Worm (Caenorhabditis elegans) whole organism, L1 larva: ENCODE data around the gene C08B11.9.

Experiments
- C16A3.4 ChIP-seq: fragments of 150-350 bp; optimal IDR thresholded peaks from 2 replicates; lab custom pipeline; 2014; ENCODE audit warnings: missing biosample characterization, missing genetic modification characterization
- C34B4.2 ChIP-seq: sonication (generic microtip); optimal IDR thresholded peaks from 2 replicates; lab custom pipeline; 2017; ENCODE audit warnings: mild to moderate bottlenecking, missing genetic modification characterization, missing compliant biosample characterization
- alr-1 ChIP-seq: fragments of 200-800 bp; sonication (Bioruptor generic); optimal IDR thresholded peaks from 2 replicates; lab custom pipeline; 2018; ENCODE audit warnings: borderline replicate concordance, mild to moderate bottlenecking, missing genetic modification characterization, missing compliant biosample characterization
- ama-1 ChIP-seq: fragments of 150-350 bp; optimal IDR thresholded peaks from 2 replicates; lab custom pipeline; 2014
- ceh-82 ChIP-seq, 3 experiments: fragments of 150-350 bp in 1 of 3; sonication (generic microtip) in 2 of 3; optimal IDR thresholded peaks; 2 replicates each; lab custom pipeline; 2014 to 2017; ENCODE audit warnings: missing biosample characterization in 3 of 3, missing genetic modification characterization in 3 of 3
- ceh-88 ChIP-seq: fragments of 200-800 bp; sonication (Bioruptor generic); IDR thresholded peaks from 2 replicates; pipeline ENCODE4 v1.3.6; 2022; ENCODE audit warnings: missing genetic modification characterization, missing compliant biosample characterization
- dpl-1 ChIP-seq, 3 experiments: fragments of 150-350 bp in 2 of 3; sonication (generic microtip) in 1 of 3; optimal IDR thresholded peaks; 2 replicates each; lab custom pipeline; 2014 to 2017; ENCODE audit warnings: missing biosample characterization in 3 of 3, missing genetic modification characterization in 3 of 3, missing genetic modification reagents in 3 of 3
- dsc-1 ChIP-seq: sonication (generic microtip); optimal IDR thresholded peaks from 2 replicates; lab custom pipeline; 2016; ENCODE audit warnings: mild to moderate bottlenecking, missing genetic modification characterization, missing compliant biosample characterization
- efl-3 ChIP-seq: fragments of 200-800 bp; sonication (Bioruptor generic); optimal IDR thresholded peaks from 2 replicates; lab custom pipeline; 2018; ENCODE audit warnings: mild to moderate bottlenecking, missing genetic modification characterization, missing compliant biosample characterization
- egl-27 ChIP-seq, 2 experiments: fragments of 150-350 bp in 1 of 2; sonication (generic microtip); optimal IDR thresholded peaks; 3 replicates each; lab custom pipeline; 2017 to 2018; ENCODE audit warnings: missing biosample characterization in 2 of 2, missing genetic modification characterization in 2 of 2, missing genetic modification reagents in 2 of 2
- elt-2 ChIP-seq: sonication (generic microtip); optimal IDR thresholded peaks from 2 replicates; lab custom pipeline; 2016; ENCODE audit warnings: missing genetic modification characterization, mild to moderate bottlenecking, inconsistent platforms, missing compliant biosample characterization, missing genetic modification reagents
- elt-3 ChIP-seq, 6 experiments: fragments of 150-350 bp in 1 of 6; sonication (generic microtip); optimal IDR thresholded peaks; 2 replicates each; lab custom pipeline; 2017 to 2018; ENCODE audit warnings: missing biosample characterization in 6 of 6, missing genetic modification characterization in 6 of 6, inconsistent platforms in 1 of 6
- fkh-10 ChIP-seq: sonication (generic microtip); optimal IDR thresholded peaks from 2 replicates; lab custom pipeline; 2017; ENCODE audit warnings: missing biosample characterization, missing genetic modification reagents, missing genetic modification characterization
- fkh-4 ChIP-seq: sonication (generic microtip); optimal IDR thresholded peaks from 2 replicates; lab custom pipeline; 2016; ENCODE audit warnings: missing compliant biosample characterization, missing genetic modification characterization, borderline replicate concordance
- hlh-4 ChIP-seq: sonication (generic microtip); optimal IDR thresholded peaks from 2 replicates; lab custom pipeline; 2016; ENCODE audit warnings: mild to moderate bottlenecking, missing genetic modification characterization, missing compliant biosample characterization
- hpl-2 ChIP-seq: fragments of 150-350 bp; optimal IDR thresholded peaks from 2 replicates; lab custom pipeline; 2014; ENCODE audit warnings: missing biosample characterization, missing genetic modification reagents, missing genetic modification characterization
- irx-1 ChIP-seq: sonication (generic microtip); optimal IDR thresholded peaks from 2 replicates; lab custom pipeline; 2016; ENCODE audit warnings: missing genetic modification characterization, missing compliant biosample characterization
- isw-1 ChIP-seq: fragments of 200-800 bp; sonication (Bioruptor generic); IDR thresholded peaks from 2 replicates; pipeline ENCODE4 v1.3.6; 2022; ENCODE audit warnings: missing genetic modification characterization, missing compliant biosample characterization
- jun-1 ChIP-seq: fragments of 150-350 bp; optimal IDR thresholded peaks from 2 replicates; lab custom pipeline; 2014; ENCODE audit warnings: missing biosample characterization, missing genetic modification reagents, missing genetic modification characterization
- lin-13 ChIP-seq: fragments of 150-350 bp; optimal IDR thresholded peaks from 2 replicates; lab custom pipeline; 2014; ENCODE audit warnings: missing biosample characterization, missing genetic modification reagents, missing genetic modification characterization
- lin-14 ChIP-seq: fragments of 200-800 bp; sonication (Bioruptor generic); optimal IDR thresholded peaks from 2 replicates; lab custom pipeline; 2018; ENCODE audit warnings: mild to moderate bottlenecking, missing genetic modification characterization, moderate library complexity, missing compliant biosample characterization
- lin-35 ChIP-seq, 2 experiments: fragments of 150-350 bp; optimal IDR thresholded peaks; 2 replicates each; lab custom pipeline; 2014; ENCODE audit warnings: missing biosample characterization in 2 of 2, missing genetic modification characterization in 2 of 2, missing genetic modification reagents in 2 of 2
- lir-3 ChIP-seq: sonication (generic microtip); optimal IDR thresholded peaks from 2 replicates; lab custom pipeline; 2016; ENCODE audit warnings: mild to moderate bottlenecking, missing genetic modification characterization, moderate library complexity, missing compliant biosample characterization; ENCODE audit not compliant: poor library complexity
- lsy-2 ChIP-seq, 2 experiments: fragments of 150-350 bp; optimal IDR thresholded peaks; 2 replicates each; lab custom pipeline; 2014; ENCODE audit warnings: missing biosample characterization in 2 of 2, missing genetic modification characterization in 2 of 2
- mdl-1 ChIP-seq, 2 experiments: fragments of 150-350 bp; optimal IDR thresholded peaks; 2 replicates each; lab custom pipeline; 2014 to 2017; ENCODE audit warnings: missing biosample characterization in 2 of 2, missing genetic modification characterization in 2 of 2, inconsistent platforms in 1 of 2
- mep-1 ChIP-seq: fragments of 150-350 bp; optimal IDR thresholded peaks from 2 replicates; lab custom pipeline; 2014; ENCODE audit warnings: missing biosample characterization, missing genetic modification characterization
- nhr-11 ChIP-seq: fragments of 150-350 bp; optimal IDR thresholded peaks from 2 replicates; lab custom pipeline; 2014; ENCODE audit warnings: missing biosample characterization, missing genetic modification characterization
- nhr-19 ChIP-seq: fragments of 200-800 bp; sonication (Bioruptor generic); conservative IDR thresholded peaks from 2 replicates; pipeline ENCODE4 v1.3.6; 2022; ENCODE audit warnings: missing genetic modification characterization, missing compliant biosample characterization
- nhr-20 ChIP-seq: sonication (generic microtip); optimal IDR thresholded peaks from 2 replicates; lab custom pipeline; 2016; ENCODE audit warnings: mild to moderate bottlenecking, missing genetic modification characterization, missing compliant biosample characterization
- nhr-237 ChIP-seq: fragments of 150-350 bp; optimal IDR thresholded peaks from 2 replicates; lab custom pipeline; 2014; ENCODE audit warnings: missing biosample characterization, missing genetic modification characterization
- nhr-28 ChIP-seq: fragments of 150-350 bp; optimal IDR thresholded peaks from 2 replicates; lab custom pipeline; 2014; ENCODE audit warnings: missing biosample characterization, missing genetic modification characterization
- nhr-47 ChIP-seq: sonication (generic microtip); optimal IDR thresholded peaks from 2 replicates; lab custom pipeline; 2016; ENCODE audit warnings: mild to moderate bottlenecking, missing genetic modification characterization, moderate library complexity, missing compliant biosample characterization
- nhr-71 ChIP-seq: sonication (generic microtip); optimal IDR thresholded peaks from 2 replicates; lab custom pipeline; 2016; ENCODE audit warnings: mild to moderate bottlenecking, missing genetic modification characterization, moderate library complexity, missing compliant biosample characterization
- nhr-77 ChIP-seq: fragments of 150-350 bp; optimal IDR thresholded peaks from 2 replicates; lab custom pipeline; 2014; ENCODE audit warnings: missing biosample characterization, missing genetic modification characterization
- nhr-85 ChIP-seq: sonication (generic microtip); peaks from one replicate; lab custom pipeline; 2016; ENCODE audit warnings: missing genetic modification characterization, inconsistent platforms, missing compliant biosample characterization
- nhr-90 ChIP-seq: sonication (generic microtip); optimal IDR thresholded peaks from 2 replicates; lab custom pipeline; 2016; ENCODE audit warnings: mild to moderate bottlenecking, missing genetic modification characterization, missing compliant biosample characterization; ENCODE audit not compliant: poor library complexity
- pax-3 ChIP-seq: fragments of 200-800 bp; sonication (Bioruptor generic); optimal IDR thresholded peaks from 2 replicates; lab custom pipeline; 2018; ENCODE audit warnings: mild to moderate bottlenecking, missing genetic modification characterization, moderate library complexity, missing compliant biosample characterization
- rnt-1 ChIP-seq: sonication (generic microtip); optimal IDR thresholded peaks from 2 replicates; lab custom pipeline; 2016; ENCODE audit warnings: mild to moderate bottlenecking, missing genetic modification characterization, moderate library complexity, missing compliant biosample characterization
- skn-1 ChIP-seq: fragments of 150-350 bp; optimal IDR thresholded peaks from 2 replicates; lab custom pipeline; 2014; ENCODE audit warnings: missing biosample characterization, missing genetic modification characterization
- snu-23 ChIP-seq: sonication (generic microtip); optimal IDR thresholded peaks from 2 replicates; lab custom pipeline; 2016; ENCODE audit warnings: missing genetic modification characterization, missing compliant biosample characterization
- sptf-1 ChIP-seq: fragments of 150-350 bp; optimal IDR thresholded peaks from 2 replicates; lab custom pipeline; 2014; ENCODE audit warnings: missing biosample characterization, missing genetic modification characterization
- sup-37 ChIP-seq: fragments of 200-800 bp; sonication (Bioruptor generic); optimal IDR thresholded peaks from 2 replicates; lab custom pipeline; 2018; ENCODE audit warnings: mild to moderate bottlenecking, missing genetic modification characterization, missing compliant biosample characterization
- swsn-7 ChIP-seq: sonication (generic microtip); optimal IDR thresholded peaks from 2 replicates; lab custom pipeline; 2016; ENCODE audit warnings: missing genetic modification characterization, missing compliant biosample characterization
- tbx-2 ChIP-seq: sonication (generic microtip); optimal IDR thresholded peaks from 2 replicates; lab custom pipeline; 2016; ENCODE audit warnings: missing genetic modification characterization, missing compliant biosample characterization
- unc-86 ChIP-seq: sonication (generic microtip); optimal IDR thresholded peaks from 2 replicates; lab custom pipeline; 2016; ENCODE audit warnings: missing genetic modification characterization, missing compliant biosample characterization
- vab-15 ChIP-seq: sonication (generic microtip); optimal IDR thresholded peaks from 2 replicates; lab custom pipeline; 2017; ENCODE audit warnings: missing genotype, mild to moderate bottlenecking, missing genetic modification characterization, missing compliant biosample characterization
- ztf-11 ChIP-seq, 2 experiments: sonication (generic microtip); optimal IDR thresholded peaks; 2 replicates each; lab custom pipeline; 2016 to 2017; ENCODE audit warnings: missing genetic modification characterization in 2 of 2, missing biosample characterization in 1 of 2, missing compliant biosample characterization in 1 of 2
- ztf-4 ChIP-seq: fragments of 150-350 bp; optimal IDR thresholded peaks from 2 replicates; lab custom pipeline; 2014; ENCODE audit warnings: missing biosample characterization, missing genetic modification characterization

C08B11.9 gene

ce11 chrII:8016167-8016566 is 21.8 kb downstream of the C08B11.9 start (continued):
- no peak for TF ChIP-seq nhr-28 (tag; lab: Kevin White, UChicago)
- TF ChIP-seq dsc-1 (tag; lab: Kevin White, UChicago), result no peak
- peak; percentile 4 for TF ChIP-seq ztf-4
- TF ChIP-seq lir-3 (tag; lab: Kevin White, UChicago), result peak; percentile 40
- peak; percentile 62 for TF ChIP-seq rnt-1 (tag; lab: Kevin White, UChicago)
- no peak for TF ChIP-seq pax-3 (tag; lab: Kevin White, UChicago)
- TF ChIP-seq swsn-7 (tag; lab: Kevin White, UChicago), result peak; percentile 61
- peak; percentile 35 for TF ChIP-seq nhr-47 (tag; lab: Kevin White, UChicago)
- TF ChIP-seq efl-3 (GFP tag; lab: Kevin White, UChicago), result no peak
- TF ChIP-seq, all 84 proteins: peak for 25

ce11 chrII:8015483-8015938 is 22.5 kb downstream of the C08B11.9 start:
- no peak for TF ChIP-seq C16A3.4 (tag; lab: Kevin White, UChicago)
- TF ChIP-seq ztf-4, result peak; percentile 16
- peak; percentile 28 for TF ChIP-seq nhr-71 (tag; lab: Kevin White, UChicago)
- no peak for TF ChIP-seq skn-1 (tag; lab: Kevin White, UChicago)
- TF ChIP-seq isw-1 (GFP tag; lab: Robert Waterston, UW), result no peak
- peak in 1 of 2 experiments; percentile 48 for TF ChIP-seq lsy-2 (tag; optimal IDR thresholded peaks at IDR 0.05; lab: Kevin White, UChicago)
- peak; percentile 33 for TF ChIP-seq tbx-2
- TF ChIP-seq unc-86 (tag; lab: Kevin White, UChicago), result no peak
- no peak for TF ChIP-seq fkh-10 (GFP tag; lab: Kevin White, UChicago)
- no peak for TF ChIP-seq nhr-11 (tag; lab: Kevin White, UChicago)
- TF ChIP-seq swsn-7 (tag; lab: Kevin White, UChicago), result peak; percentile 42
- no peak for TF ChIP-seq dsc-1 (tag; lab: Kevin White, UChicago)
- TF ChIP-seq elt-2 (tag; lab: Kevin White, UChicago), result no peak
- no peak for TF ChIP-seq sptf-1
- peak; percentile 42 for TF ChIP-seq mep-1 (tag; lab: Kevin White, UChicago)
- TF ChIP-seq snu-23 (GFP tag; lab: Kevin White, UChicago), result peak; percentile 32
- no peak for TF ChIP-seq ceh-88
- TF ChIP-seq lin-13 (GFP tag; lab: Kevin White, UChicago), result peak; percentile 33
- peak in 1 of 3 experiments; percentile 22 for TF ChIP-seq dpl-1 (GFP tag; optimal IDR thresholded peaks at IDR 0.05; lab: Kevin White, UChicago)
- TF ChIP-seq elt-3 (tag; optimal IDR thresholded peaks at IDR 0.05; lab: Kevin White, UChicago), result peak in 4 of 6 experiments; percentile 5 to 45 (median 30)
- peak; percentile 81 for TF ChIP-seq nhr-85 (tag; lab: Kevin White, UChicago)
- no peak for TF ChIP-seq irx-1 (tag; lab: Kevin White, UChicago)
- TF ChIP-seq efl-3 (GFP tag; lab: Kevin White, UChicago), result no peak
- TF ChIP-seq mdl-1 (tag; optimal IDR thresholded peaks at IDR 0.05; lab: Kevin White, UChicago), result peak in 1 of 2 experiments; percentile 51
- no peak for TF ChIP-seq vab-15 (tag; lab: Kevin White, UChicago)
- peak; percentile 31 for TF ChIP-seq rnt-1 (tag; lab: Kevin White, UChicago)
- TF ChIP-seq ama-1 (lab: Kevin White, UChicago), result no peak
- TF ChIP-seq lin-35 (GFP tag; optimal IDR thresholded peaks at IDR 0.05; lab: Kevin White, UChicago), result peak in 1 of 2 experiments; percentile 30
- peak; percentile 24 for TF ChIP-seq nhr-90 (tag; lab: Kevin White, UChicago)
- no peak for TF ChIP-seq nhr-237 (tag; lab: Kevin White, UChicago)
- TF ChIP-seq jun-1 (tag; lab: Kevin White, UChicago), result no peak
- TF ChIP-seq nhr-77 (tag; lab: Kevin White, UChicago), result peak; percentile 52
- no peak for TF ChIP-seq C34B4.2
- TF ChIP-seq egl-27 (tag; optimal IDR thresholded peaks at IDR 0.05; lab: Kevin White, UChicago), result no peak
- peak; percentile 5; the same call in 1 of the 2 replicates for TF ChIP-seq nhr-19
- TF ChIP-seq lin-14 (GFP tag; lab: Kevin White, UChicago), result peak; percentile 24
- no peak for TF ChIP-seq sup-37 (GFP tag; lab: Kevin White, UChicago)
- peak; percentile 68 for TF ChIP-seq nhr-20 (tag; lab: Kevin White, UChicago)
- TF ChIP-seq alr-1 (tag; lab: Kevin White, UChicago), result no peak
- TF ChIP-seq hpl-2 (GFP tag; lab: Kevin White, UChicago), result no peak
- TF ChIP-seq ztf-11 (tag; optimal IDR thresholded peaks at IDR 0.05; lab: Kevin White, UChicago), result no peak
- no peak for TF ChIP-seq fkh-4 (tag; lab: Kevin White, UChicago)
- no peak for TF ChIP-seq hlh-4 (tag; lab: Kevin White, UChicago)
- TF ChIP-seq ceh-82 (tag; optimal IDR thresholded peaks at IDR 0.05; lab: Kevin White, UChicago), result no peak
- TF ChIP-seq, all 84 proteins: peak for 19
